Worm (Caenorhabditis elegans) whole organism, midembryonic: ENCODE data around the gene srg-24.

Source experiments
- T22C8.4 ChIP-seq: fragments of 200-800 bp; sonication (Bioruptor generic); IDR thresholded peaks from 2 replicates; pipeline ENCODE4 v1.3.6; 2022; ENCODE audit warnings: missing genetic modification characterization, missing compliant biosample characterization
- cog-1 ChIP-seq: sonication (generic microtip); optimal IDR thresholded peaks from 2 replicates; lab custom pipeline; 2016; ENCODE audit warnings: missing genetic modification characterization, missing compliant biosample characterization
- flt-1 ChIP-seq: fragments of 200-800 bp; sonication (Bioruptor generic); IDR thresholded peaks from 2 replicates; pipeline ENCODE4 v1.3.6; 2022; ENCODE audit warnings: missing genetic modification characterization, missing compliant biosample characterization
- klf-2 ChIP-seq: fragments of 200-800 bp; sonication (Bioruptor generic); conservative IDR thresholded peaks from 2 replicates; pipeline ENCODE4 v1.3.6; 2022; ENCODE audit warnings: missing genetic modification reagents, missing genetic modification characterization, missing compliant biosample characterization
- med-1 ChIP-seq: sonication (generic microtip); optimal IDR thresholded peaks from 2 replicates; lab custom pipeline; 2017; ENCODE audit warnings: missing genetic modification characterization, mild to moderate bottlenecking, missing compliant biosample characterization, antibody characterized with exemption, missing genetic modification reagents; ENCODE audit not compliant: insufficient read depth
- ref-1 ChIP-seq: fragments of 200-800 bp; sonication (Bioruptor generic); conservative IDR thresholded peaks from 2 replicates; pipeline ENCODE4 v1.3.6; 2022; ENCODE audit warnings: missing genetic modification reagents, missing genetic modification characterization, missing compliant biosample characterization
- tab-1 ChIP-seq: fragments of 200-800 bp; sonication (Bioruptor generic); IDR thresholded peaks from 2 replicates; pipeline ENCODE4 v1.3.6; 2022; ENCODE audit warnings: missing genetic modification characterization, missing compliant biosample characterization
- ztf-29 ChIP-seq: fragments of 200-800 bp; sonication (Bioruptor generic); IDR thresholded peaks from 2 replicates; pipeline ENCODE4 v1.3.6; 2022; ENCODE audit warnings: missing genetic modification reagents, missing genetic modification characterization, missing compliant biosample characterization

- TF ChIP-seq ztf-29, result no peak
- no peak for TF ChIP-seq tab-1 (GFP tag; lab: Robert Waterston, UW)
- TF ChIP-seq klf-2, result no peak
- no peak for TF ChIP-seq flt-1 (GFP tag; lab: Robert Waterston, UW)
- TF ChIP-seq T22C8.4, result peak; percentile 89
- TF ChIP-seq cog-1, result no peak
- no peak for TF ChIP-seq ref-1 (GFP tag; lab: Robert Waterston, UW)
- no peak for TF ChIP-seq med-1 (GFP tag; lab: Kevin White, UChicago)
Measured at ce11 chrII:3070182-3070581, 30.3 kb downstream of the srg-24 start.
